Worm (Caenorhabditis elegans) whole organism, young adult: Measurements from ENCODE around the gene T28A8.8.

Source experiments
- D2030.7 ChIP-seq: fragments of 200-800 bp; sonication (Bioruptor generic); IDR thresholded peaks from 2 replicates; pipeline ENCODE4 v1.3.6; 2022; ENCODE audit warnings: missing genetic modification reagents, missing genetic modification characterization, missing compliant biosample characterization
- F23B12.7 ChIP-seq: sonication (generic microtip); optimal IDR thresholded peaks from 2 replicates; lab custom pipeline; 2017; ENCODE audit warnings: missing genetic modification characterization, mild to moderate bottlenecking, missing compliant biosample characterization, antibody characterized with exemption, moderate library complexity; ENCODE audit not compliant: insufficient read depth
- Y53F4B.3 ChIP-seq: fragments of 200-800 bp; sonication (Bioruptor generic); IDR thresholded peaks from 2 replicates; pipeline ENCODE4 v1.3.6; 2022; ENCODE audit warnings: missing genetic modification reagents, missing genetic modification characterization, missing compliant biosample characterization
- cebp-1 ChIP-seq, 2 experiments: fragments of 200-800 bp in 1 of 2; sonication (Bioruptor generic) in 1 of 2; sonication (generic microtip) in 1 of 2; IDR thresholded peaks in 1 of 2; optimal IDR thresholded peaks in 1 of 2; 2 replicates each; pipeline versions ENCODE4 v1.3.6 to Lab custom; 2017 to 2022; ENCODE audit warnings: missing compliant biosample characterization in 2 of 2, missing genetic modification characterization in 2 of 2, mild to moderate bottlenecking in 1 of 2, missing genetic modification reagents in 1 of 2, moderate library complexity in 1 of 2
- cebp-2 ChIP-seq: fragments of 200-800 bp; sonication (Bioruptor generic); IDR thresholded peaks from 2 replicates; pipeline ENCODE4 v1.3.6; 2022; ENCODE audit warnings: missing genetic modification characterization, missing compliant biosample characterization
- ceh-100 ChIP-seq: fragments of 200-800 bp; sonication (Bioruptor generic); IDR thresholded peaks from 2 replicates; pipeline ENCODE4 v1.3.6; 2022; ENCODE audit warnings: missing genetic modification reagents, missing genetic modification characterization, missing compliant biosample characterization
- ceh-91 ChIP-seq: fragments of 200-800 bp; sonication (Bioruptor generic); IDR thresholded peaks from 2 replicates; pipeline ENCODE4 v1.3.6; 2022; ENCODE audit warnings: missing genetic modification reagents, missing genetic modification characterization, missing compliant biosample characterization
- egl-44 ChIP-seq: fragments of 200-800 bp; sonication (Bioruptor generic); IDR thresholded peaks from 2 replicates; pipeline ENCODE4 v1.3.6; 2022; ENCODE audit warnings: missing genetic modification reagents, missing genetic modification characterization, missing compliant biosample characterization
- hsf-1 ChIP-seq: fragments of 200-800 bp; sonication (Bioruptor generic); IDR thresholded peaks from 2 replicates; pipeline ENCODE4 v1.3.6; 2022; ENCODE audit warnings: missing genetic modification reagents, missing genetic modification characterization, missing compliant biosample characterization
- lin-35 ChIP-seq, 3 experiments: fragments of 150-350 bp in 2 of 3; sonication (generic microtip) in 1 of 3; optimal IDR thresholded peaks; 2 replicates each; lab custom pipeline; 2014 to 2018; ENCODE audit warnings: missing biosample characterization in 3 of 3, missing genetic modification characterization in 3 of 3, missing genetic modification reagents in 3 of 3
- nfyb-1 ChIP-seq: fragments of 200-800 bp; sonication (Bioruptor generic); IDR thresholded peaks from 2 replicates; pipeline ENCODE4 v1.3.6; 2022; ENCODE audit warnings: missing genetic modification reagents, missing genetic modification characterization, missing compliant biosample characterization
- rcor-1 ChIP-seq: fragments of 200-800 bp; sonication (Bioruptor generic); IDR thresholded peaks from 2 replicates; pipeline ENCODE4 v1.3.6; 2022; ENCODE audit warnings: missing genetic modification reagents, missing genetic modification characterization, missing compliant biosample characterization
- snpc-4 ChIP-seq, 5 experiments: fragments of 150-350 bp in 1 of 5; sonication (generic microtip) in 4 of 5; optimal IDR thresholded peaks; 2 replicates each; lab custom pipeline; 2014 to 2018; ENCODE audit warnings: missing genetic modification characterization in 5 of 5, missing biosample characterization in 3 of 5, antibody characterized with exemption in 2 of 5, mild to moderate bottlenecking in 2 of 5, missing compliant biosample characterization in 2 of 5, missing genotype in 2 of 5, moderate library complexity in 2 of 5, missing genetic modification reagents in 1 of 5
- ztf-26 ChIP-seq: sonication (generic microtip); optimal IDR thresholded peaks from 2 replicates; lab custom pipeline; 2017; ENCODE audit warnings: missing genetic modification characterization, missing compliant biosample characterization

- TF ChIP-seq ztf-26 = no peak
- no peak for TF ChIP-seq F23B12.7 (tag; lab: Kevin White, UChicago)
- no peak; the same call in 1 of the 2 replicates for TF ChIP-seq ceh-100 (GFP tag; lab: Robert Waterston, UW)
- no peak for TF ChIP-seq snpc-4 (GFP tag; optimal IDR thresholded peaks at IDR 0.05; lab: Kevin White, UChicago)
- peak in 2 of 4 experiments; percentile 14 to 33 for TF ChIP-seq snpc-4 (tag; optimal IDR thresholded peaks at IDR 0.05; lab: Kevin White, UChicago)
- TF ChIP-seq lin-35 (GFP tag; optimal IDR thresholded peaks at IDR 0.05; lab: Kevin White, UChicago) = no peak
- no peak for TF ChIP-seq egl-44 (GFP tag; lab: Robert Waterston, UW)
- no peak for TF ChIP-seq Y53F4B.3
- no peak for TF ChIP-seq rcor-1 (GFP tag; lab: Robert Waterston, UW)
- no peak for TF ChIP-seq cebp-1 (GFP tag; IDR thresholded peaks at IDR 0.05; lab: Robert Waterston, UW)
- TF ChIP-seq cebp-1 (tag; optimal IDR thresholded peaks at IDR 0.05; lab: Kevin White, UChicago) = peak; percentile 70
- TF ChIP-seq ceh-91 (GFP tag; lab: Robert Waterston, UW) = no peak
- TF ChIP-seq cebp-2 = no peak
- no peak for TF ChIP-seq D2030.7 (GFP tag; lab: Robert Waterston, UW)
- TF ChIP-seq hsf-1 = no peak
- no peak for TF ChIP-seq nfyb-1 (GFP tag; lab: Robert Waterston, UW)
These were observed 46.4 kb downstream of the T28A8.8 start, which contains the start of gene mmad-1 for ce11 chrIII:13548982-13549381.
